Fruit fly (Drosophila melanogaster): ENCODE measurements around the gene ifc.

Gene ifc

dm6 chr2L:5999247-5999646 is 13.1 kb downstream of the ifc start, which contains the start of gene Kdm5 (continued):
- 0 out of 2 replicates have a peak, but pooled peaks have one; percentile 11 for TF ChIP-seq Nf-YA (GFP tag; IDR thresholded peaks at IDR 0.05)
- no peak for TF ChIP-seq luna (GFP tag; optimal IDR thresholded peaks at IDR 0.05)
- TF ChIP-seq stwl (tag; optimal IDR thresholded peaks at IDR 0.05), result peak; percentile 71
- TF ChIP-seq E2f2 (GFP tag; IDR thresholded peaks at IDR 0.05), result peak; percentile 67
- TF ChIP-seq lab (GFP tag; optimal IDR thresholded peaks at IDR 0.05), result peak; percentile 64
- peak; percentile 22 for TF ChIP-seq gro (GFP tag; optimal IDR thresholded peaks at IDR 0.05)
- peak; percentile 39 for TF ChIP-seq Meics (GFP tag; optimal IDR thresholded peaks at IDR 0.05)
- TF ChIP-seq pb (GFP tag; optimal IDR thresholded peaks at IDR 0.05), result peak; percentile 46
- TF ChIP-seq jing (GFP tag; optimal IDR thresholded peaks at IDR 0.05), result no peak
- no peak for TF ChIP-seq Doc3 (GFP tag; IDR thresholded peaks at IDR 0.05; ENCODE audit: partially characterized antibody)
- TF ChIP-seq dm (GFP tag; optimal IDR thresholded peaks at IDR 0.05), result peak; percentile 44
- peak; percentile 90 for TF ChIP-seq grn (GFP tag; optimal IDR thresholded peaks at IDR 0.05)
- TF ChIP-seq NC2β (GFP tag; optimal IDR thresholded peaks at IDR 0.05), result peak; percentile 54
- TF ChIP-seq row (GFP tag; IDR thresholded peaks at IDR 0.05), result peak; percentile 44
- TF ChIP-seq CG6254 (GFP tag; optimal IDR thresholded peaks at IDR 0.05), result no peak
- TF ChIP-seq repo (GFP tag; optimal IDR thresholded peaks at IDR 0.05), result peak; percentile 1
- 0 out of 2 replicates have a peak, but pooled peaks have one; percentile 15 for TF ChIP-seq CG8765 (GFP tag; IDR thresholded peaks at IDR 0.05)
- TF ChIP-seq zfh1 (GFP tag; IDR thresholded peaks at IDR 0.05), result peak; percentile 73
- TF ChIP-seq vvl (GFP tag; IDR thresholded peaks at IDR 0.05), result peak; percentile 61
- peak; percentile 60 for TF ChIP-seq Dp (GFP tag; optimal IDR thresholded peaks at IDR 0.05)
- peak; percentile 89 for TF ChIP-seq CG9797 (GFP tag; optimal IDR thresholded peaks at IDR 0.05)
- TF ChIP-seq trem (tag; optimal IDR thresholded peaks at IDR 0.05), result peak; percentile 35
- TF ChIP-seq zen (tag; optimal IDR thresholded peaks at IDR 0.05), result peak; percentile 16
- TF ChIP-seq CG17802 (tag; optimal IDR thresholded peaks at IDR 0.05), result peak; percentile 44
- TF ChIP-seq slbo (GFP tag; IDR thresholded peaks at IDR 0.05), result peak; percentile 58
- peak; percentile 56 for TF ChIP-seq NFAT (GFP tag; IDR thresholded peaks at IDR 0.05)
- peak; percentile 53 for TF ChIP-seq sens (GFP tag)
- 0 out of 2 replicates have a peak, but pooled peaks have one; percentile 27 for TF ChIP-seq Adf1 (GFP tag; IDR thresholded peaks at IDR 0.05)
- peak; percentile 30 for TF ChIP-seq CTCF (GFP tag; optimal IDR thresholded peaks at IDR 0.05)
- no peak for TF ChIP-seq Atf3 (GFP tag; optimal IDR thresholded peaks at IDR 0.05)
- peak; percentile 61 for TF ChIP-seq CG2120 (GFP tag; optimal IDR thresholded peaks at IDR 0.05)
- peak; percentile 64 for TF ChIP-seq zfh2 (GFP tag; optimal IDR thresholded peaks at IDR 0.05)
- TF ChIP-seq Deaf1 (tag; optimal IDR thresholded peaks at IDR 0.05), result peak; percentile 61
- peak; percentile 54 for TF ChIP-seq CG9609 (GFP tag; optimal IDR thresholded peaks at IDR 0.05)
- peak; percentile 82 for TF ChIP-seq CG1603 (tag; optimal IDR thresholded peaks at IDR 0.05)
- peak; percentile 55 for TF ChIP-seq CG6791 (GFP tag; IDR thresholded peaks at IDR 0.05; ENCODE audit: partially characterized antibody)
- TF ChIP-seq lmd (GFP tag; IDR thresholded peaks at IDR 0.05), result peak; percentile 25; the same call in 1 of the 2 replicates
- TF ChIP-seq CG18599 (GFP tag; optimal IDR thresholded peaks at IDR 0.05), result peak; percentile 25
- TF ChIP-seq unc-4 (GFP tag; IDR thresholded peaks at IDR 0.05; ENCODE audit: partially characterized antibody), result 0 out of 2 replicates have a peak, but pooled peaks have one; percentile 26
- TF ChIP-seq BEAF-32 (GFP tag; optimal IDR thresholded peaks at IDR 0.05), result peak; percentile 43

dm6 chr2L:6000065-6000464 is 13.9 kb downstream of the ifc start, which contains the start of gene Tsp26A:
Gene Tsp26A (plus strand): TSS chr2L:6000228.
- no peak for TF ChIP-seq Gug (GFP tag; IDR thresholded peaks at IDR 0.05)
- TF ChIP-seq CG4282 (GFP tag; optimal IDR thresholded peaks at IDR 0.05), result no peak
- no peak for TF ChIP-seq emc (GFP tag; optimal IDR thresholded peaks at IDR 0.05)
- no peak for TF ChIP-seq CG43689 (GFP tag; IDR thresholded peaks at IDR 0.05)
- TF ChIP-seq CG16813 (GFP tag; IDR thresholded peaks at IDR 0.05; ENCODE audit: partially characterized antibody), result no peak
- no peak for TF ChIP-seq Hr3 (GFP tag; optimal IDR thresholded peaks at IDR 0.05)
- no peak for TF ChIP-seq Sry-δ (GFP tag; optimal IDR thresholded peaks at IDR 0.05)
- no peak for TF ChIP-seq CG1792 (GFP tag; optimal IDR thresholded peaks at IDR 0.05)
- peak; percentile 42 for TF ChIP-seq pzg (GFP tag; optimal IDR thresholded peaks at IDR 0.05)
- no peak for TF ChIP-seq CG5245 (GFP tag; optimal IDR thresholded peaks at IDR 0.05)
- TF ChIP-seq CG9797 (GFP tag; optimal IDR thresholded peaks at IDR 0.05), result peak; percentile 40
- no peak for TF ChIP-seq CG3065 (GFP tag; optimal IDR thresholded peaks at IDR 0.05)
- TF ChIP-seq Sin3A (optimal IDR thresholded peaks at IDR 0.05), result no peak
- no peak for TF ChIP-seq CG10979 (tag; optimal IDR thresholded peaks at IDR 0.05)
- TF ChIP-seq MESR4 (GFP tag; optimal IDR thresholded peaks at IDR 0.05), result peak; percentile 78

All from whole organism, embryonic.